Fruit fly (Drosophila melanogaster): ENCODE results near the gene CG3609.
A peak's percentile ranks its signal among the peaks of the same experiment; 100 is the strongest.

CG3609 gene

dm6 chr2L:2382971-2383370 is 8.5 kb upstream of the CG3609 start, which contains the start of gene PIG-Wa:
Gene PIG-Wa (plus strand): TSS chr2L:2383202.
- TF ChIP-seq CG17801 (GFP tag; optimal IDR thresholded peaks at IDR 0.05; ENCODE audit: partially characterized antibody), result no peak

- TF ChIP-seq CG17801 (GFP tag; optimal IDR thresholded peaks at IDR 0.05; ENCODE audit: partially characterized antibody), result peak; percentile 86
These were observed 6.4 kb upstream of the CG3609 start, which contains the start of gene Eogt for dm6 chr2L:2380805-2381204. Gene Eogt (plus strand): TSS chr2L:2381097.

- no peak for TF ChIP-seq CG17801 (GFP tag; optimal IDR thresholded peaks at IDR 0.05; ENCODE audit: partially characterized antibody)
These were observed 1.9 kb upstream of the CG3609 start for dm6 chr2L:2376418-2376702.

- peak; percentile 78 for TF ChIP-seq CG17801 (GFP tag; optimal IDR thresholded peaks at IDR 0.05; ENCODE audit: partially characterized antibody)
These were observed 1.4 kb upstream of the CG3609 start, which contains the start of gene Atxn7 for dm6 chr2L:2375655-2376417. Gene Atxn7 (plus strand): TSS chr2L:2375841.

dm6 chr2L:2372112-2372449 is 2.3 kb downstream of the CG3609 start:
- no peak for TF ChIP-seq CG17801 (GFP tag; optimal IDR thresholded peaks at IDR 0.05; ENCODE audit: partially characterized antibody)

- TF ChIP-seq CG17801 (GFP tag; optimal IDR thresholded peaks at IDR 0.05; ENCODE audit: partially characterized antibody), result no peak
These were observed 2.9 kb downstream of the CG3609 start, which contains the start of gene CG3597 for dm6 chr2L:2371406-2372111. Gene CG3597 (minus strand): TSS chr2L:2371524.

- TF ChIP-seq CG17801 (GFP tag; optimal IDR thresholded peaks at IDR 0.05; ENCODE audit: partially characterized antibody), result no peak
These were observed 4.1 kb downstream of the CG3609 start for dm6 chr2L:2370352-2370751.

- no peak for TF ChIP-seq CG17801 (GFP tag; optimal IDR thresholded peaks at IDR 0.05; ENCODE audit: partially characterized antibody)
These were observed 8.7 kb downstream of the CG3609 start for dm6 chr2L:2365655-2366214.

- TF ChIP-seq CG17801 (GFP tag; optimal IDR thresholded peaks at IDR 0.05; ENCODE audit: partially characterized antibody), result no peak
These were observed 9.3 kb downstream of the CG3609 start, which contains the start of the genes Rab5 and Axud1 for dm6 chr2L:2365077-2365651. Gene Rab5 (minus strand): TSS chr2L:2365273. Gene Axud1 (plus strand): TSS chr2L:2365345.

dm6 chr2L:2364200-2364754 is 10.2 kb downstream of the CG3609 start:
- no peak for TF ChIP-seq CG17801 (GFP tag; optimal IDR thresholded peaks at IDR 0.05; ENCODE audit: partially characterized antibody)

- peak; percentile 97 for TF ChIP-seq CG17801 (GFP tag; optimal IDR thresholded peaks at IDR 0.05; ENCODE audit: partially characterized antibody)
These were observed 10.7 kb downstream of the CG3609 start for dm6 chr2L:2363626-2364147.

dm6 chr2L:2362808-2363394 is 11.5 kb downstream of the CG3609 start:
- TF ChIP-seq CG17801 (GFP tag; optimal IDR thresholded peaks at IDR 0.05; ENCODE audit: partially characterized antibody), result no peak

dm6 chr2L:2361893-2362807 is 12.3 kb downstream of the CG3609 start:
- no peak for TF ChIP-seq CG17801 (GFP tag; optimal IDR thresholded peaks at IDR 0.05; ENCODE audit: partially characterized antibody)

- TF ChIP-seq CG17801 (GFP tag; optimal IDR thresholded peaks at IDR 0.05; ENCODE audit: partially characterized antibody), result peak; percentile 46
These were observed 17.2 kb downstream of the CG3609 start, which contains the start of gene CG9967 for dm6 chr2L:2357228-2357656. Gene CG9967 (minus strand): TSS chr2L:2357356.

Data from ovary, adult (tissue).